Fruit fly (Drosophila melanogaster) whole organism, embryonic: Measurements from ENCODE around the gene CG13309.

Experiments
- Awh ChIP-seq: fragments of 200-800 bp; sonication (Bioruptor generic); IDR thresholded peaks from 2 replicates; pipeline ENCODE4, ENCODE4 v1.3.6; 2022; ENCODE audit warnings: missing biosample characterization, missing genetic modification characterization
- CG10431 ChIP-seq: fragments of 200-800 bp; sonication (Bioruptor generic); optimal IDR thresholded peaks from 3 replicates; lab custom pipeline; 2018; ENCODE audit warnings: missing biosample characterization, mild to moderate bottlenecking, missing genetic modification characterization
- CG11398 ChIP-seq: fragments of 200-800 bp; sonication (Bioruptor generic); optimal IDR thresholded peaks from 2 replicates; lab custom pipeline; 2016; ENCODE audit warnings: missing biosample characterization, missing genetic modification characterization
- CG11504 ChIP-seq: fragments of 200-800 bp; sonication (Bioruptor generic); optimal IDR thresholded peaks from 3 replicates; lab custom pipeline; 2019; ENCODE audit warnings: missing biosample characterization, mild to moderate bottlenecking, missing genetic modification characterization, moderate library complexity
- CG1233 ChIP-seq: fragments of 200-800 bp; sonication (Bioruptor generic); optimal IDR thresholded peaks from 4 replicates; lab custom pipeline; 2018; ENCODE audit warnings: missing biosample characterization, mild to moderate bottlenecking, missing genetic modification characterization
- CG12659 ChIP-seq: fragments of 200-800 bp; sonication (Bioruptor generic); optimal IDR thresholded peaks from 3 replicates; lab custom pipeline; 2017; ENCODE audit warnings: mild to moderate bottlenecking, missing biosample characterization, missing genetic modification reagents, missing genetic modification characterization
- CG14441 ChIP-seq: fragments of 200-800 bp; sonication (Bioruptor generic); IDR thresholded peaks from 2 replicates; pipeline ENCODE4 v1.3.6; 2022; ENCODE audit warnings: missing biosample characterization, missing genetic modification characterization
- CG15011 ChIP-seq: fragments of 200-800 bp; sonication (Bioruptor generic); optimal IDR thresholded peaks from 3 replicates; lab custom pipeline; 2018; ENCODE audit warnings: missing biosample characterization, mild to moderate bottlenecking, missing genetic modification characterization
- CG1529 ChIP-seq: fragments of 200-800 bp; sonication (Bioruptor generic); optimal IDR thresholded peaks from 3 replicates; lab custom pipeline; 2018; ENCODE audit warnings: missing biosample characterization, missing genetic modification characterization
- CG17612 ChIP-seq: fragments of 200-800 bp; sonication (Bioruptor generic); IDR thresholded peaks from 2 replicates; pipeline ENCODE4 v1.3.6; 2022; ENCODE audit warnings: missing biosample characterization, missing genetic modification characterization
- CG18011 ChIP-seq: fragments of 200-800 bp; sonication (Bioruptor generic); optimal IDR thresholded peaks from 2 replicates; lab custom pipeline; 2017; ENCODE audit warnings: missing biosample characterization, missing genetic modification characterization, mild to moderate bottlenecking, moderate library complexity, missing genotype
- CG18619 ChIP-seq: fragments of 200-800 bp; sonication (Bioruptor generic); optimal IDR thresholded peaks from 3 replicates; lab custom pipeline; 2017; ENCODE audit warnings: missing biosample characterization, mild to moderate bottlenecking, missing genetic modification characterization
- CG31224 ChIP-seq: fragments of 200-800 bp; sonication (Bioruptor generic); IDR thresholded peaks from 2 replicates; pipeline ENCODE4 v1.3.6; 2022; ENCODE audit warnings: missing biosample characterization, missing genetic modification characterization
- CG4404 ChIP-seq: fragments of 200-800 bp; sonication (Bioruptor generic); IDR thresholded peaks from 2 replicates; pipeline ENCODE4 v1.3.6; 2022; ENCODE audit warnings: missing biosample characterization, missing genetic modification characterization
- CG7745 ChIP-seq: fragments of 200-800 bp; sonication (Bioruptor generic); optimal IDR thresholded peaks from 2 replicates; lab custom pipeline; 2018; ENCODE audit warnings: missing biosample characterization, mild to moderate bottlenecking, missing genetic modification characterization, moderate library complexity
- CG7928 ChIP-seq: fragments of 200-800 bp; sonication (Bioruptor generic); optimal IDR thresholded peaks from 2 replicates; lab custom pipeline; 2017; ENCODE audit warnings: missing biosample characterization, mild to moderate bottlenecking, missing genetic modification characterization
- CG9727 ChIP-seq: fragments of 200-800 bp; sonication (Bioruptor generic); optimal IDR thresholded peaks from 3 replicates; lab custom pipeline; 2017; ENCODE audit warnings: missing biosample characterization, mild to moderate bottlenecking, missing genetic modification characterization
- CG9797 ChIP-seq: fragments of 200-800 bp; sonication (Bioruptor generic); optimal IDR thresholded peaks from 3 replicates; lab custom pipeline; 2018; ENCODE audit warnings: missing biosample characterization, mild to moderate bottlenecking, missing genetic modification characterization
- CrebB ChIP-seq: fragments of 200-800 bp; sonication (Bioruptor generic); optimal IDR thresholded peaks from 3 replicates; lab custom pipeline; 2018; ENCODE audit warnings: missing biosample characterization, mild to moderate bottlenecking, missing genetic modification characterization
- Dad ChIP-seq: fragments of 200-800 bp; sonication (Bioruptor generic); optimal IDR thresholded peaks from 3 replicates; lab custom pipeline; 2016; ENCODE audit warnings: missing biosample characterization, missing genetic modification characterization
- Dfd ChIP-seq, 2 experiments: fragments of >200 bp; optimal IDR thresholded peaks; 2 replicates each; lab custom pipeline; 2017; ENCODE audit warnings: missing biosample characterization in 2 of 2, missing genetic modification characterization in 2 of 2
- Hand ChIP-seq: fragments of 200-800 bp; sonication (Bioruptor generic); optimal IDR thresholded peaks from 2 replicates; lab custom pipeline; 2017; ENCODE audit warnings: mild to moderate bottlenecking, missing biosample characterization, missing genetic modification reagents, missing genetic modification characterization
- Lim3 ChIP-seq: fragments of 200-800 bp; sonication (Bioruptor generic); IDR thresholded peaks from 2 replicates; pipeline ENCODE4 v1.3.6; 2022; ENCODE audit warnings: missing biosample characterization, missing genetic modification characterization
- Med ChIP-seq: fragments of 200-800 bp; sonication (Bioruptor generic); peaks from one replicate; lab custom pipeline; 2016; ENCODE audit warnings: missing biosample characterization, missing genetic modification characterization, mild to moderate bottlenecking, inconsistent platforms, moderate library complexity
- NK7.1 ChIP-seq: fragments of 200-800 bp; sonication (Bioruptor generic); optimal IDR thresholded peaks from 3 replicates; lab custom pipeline; 2016; ENCODE audit warnings: missing biosample characterization, missing genetic modification characterization
- PHDP ChIP-seq: fragments of 200-800 bp; sonication (Bioruptor generic); optimal IDR thresholded peaks from 3 replicates; lab custom pipeline; 2018; ENCODE audit warnings: missing biosample characterization, mild to moderate bottlenecking, missing genetic modification characterization, moderate library complexity
- Ravus ChIP-seq: fragments of 200-800 bp; sonication (Bioruptor generic); IDR thresholded peaks from 2 replicates; pipeline ENCODE4 v1.3.6; 2022; ENCODE audit warnings: missing biosample characterization, missing genetic modification characterization
- Scr ChIP-seq: fragments of 200-800 bp; sonication (Bioruptor generic); IDR thresholded peaks from 2 replicates; pipeline ENCODE4 v1.3.6; 2022; ENCODE audit warnings: missing biosample characterization, missing genetic modification characterization; ENCODE audit not compliant: partially characterized antibody
- Sin3A ChIP-seq: fragments of >200 bp; optimal IDR thresholded peaks from 2 replicates; lab custom pipeline; 2018
- Sox100B ChIP-seq: fragments of 200-800 bp; sonication (Bioruptor generic); optimal IDR thresholded peaks from 3 replicates; lab custom pipeline; 2018; ENCODE audit warnings: missing biosample characterization, mild to moderate bottlenecking, missing genetic modification characterization
- Ssrp ChIP-seq: fragments of 200-800 bp; sonication (Bioruptor generic); optimal IDR thresholded peaks from 2 replicates; lab custom pipeline; 2018; ENCODE audit warnings: missing biosample characterization, mild to moderate bottlenecking, missing genetic modification characterization, moderate library complexity
- ac ChIP-seq: fragments of 200-800 bp; sonication (Bioruptor generic); optimal IDR thresholded peaks from 3 replicates; lab custom pipeline; 2017; ENCODE audit warnings: missing biosample characterization, mild to moderate bottlenecking, missing genetic modification characterization
- aop ChIP-seq: fragments of 200-800 bp; sonication (Bioruptor generic); IDR thresholded peaks from 2 replicates; pipeline ENCODE4 v1.3.6; 2022; ENCODE audit warnings: missing biosample characterization, missing genetic modification characterization
- ash1 ChIP-seq: fragments of 200-800 bp; sonication (Bioruptor generic); optimal IDR thresholded peaks from 2 replicates; lab custom pipeline; 2018; ENCODE audit warnings: missing biosample characterization, mild to moderate bottlenecking, missing genetic modification characterization
- bigmax ChIP-seq: fragments of 200-800 bp; sonication (Bioruptor generic); optimal IDR thresholded peaks from 2 replicates; lab custom pipeline; 2018; ENCODE audit warnings: missing biosample characterization, mild to moderate bottlenecking, missing genetic modification characterization
- ems ChIP-seq: fragments of 200-800 bp; sonication (Bioruptor generic); optimal IDR thresholded peaks from 3 replicates; lab custom pipeline; 2016; ENCODE audit warnings: missing biosample characterization, missing genetic modification characterization
- eve ChIP-seq, 2 experiments: fragments of >200 bp; optimal IDR thresholded peaks; 2 replicates each; lab custom pipeline; 2017; ENCODE audit warnings: missing biosample characterization in 2 of 2, missing genetic modification characterization in 2 of 2
- eyg ChIP-seq: fragments of 200-800 bp; sonication (Bioruptor generic); optimal IDR thresholded peaks from 3 replicates; lab custom pipeline; 2016; ENCODE audit warnings: missing biosample characterization, missing genetic modification characterization
- her ChIP-seq: fragments of 200-800 bp; sonication (Bioruptor generic); optimal IDR thresholded peaks from 2 replicates; lab custom pipeline; 2016; ENCODE audit warnings: missing biosample characterization, missing genetic modification characterization
- hkb ChIP-seq, 2 experiments: fragments of 200-800 bp in 1 of 2; fragments of >200 bp in 1 of 2; sonication (Bioruptor generic) in 1 of 2; IDR thresholded peaks in 1 of 2; optimal IDR thresholded peaks in 1 of 2; 2 replicates each; pipeline versions ENCODE4 v1.3.6 to Lab custom; 2017 to 2022; ENCODE audit warnings: missing biosample characterization in 1 of 2, missing genetic modification characterization in 1 of 2
- jigr1 ChIP-seq: fragments of 200-800 bp; sonication (Bioruptor generic); IDR thresholded peaks from 3 replicates; pipeline ENCODE4 v1.3.6; 2022; ENCODE audit warnings: missing biosample characterization, missing genetic modification characterization
- klu ChIP-seq: fragments of 200-800 bp; sonication (Bioruptor generic); IDR thresholded peaks from 2 replicates; pipeline ENCODE4 v1.3.6; 2022; ENCODE audit warnings: missing biosample characterization, missing genetic modification characterization
- pho ChIP-seq: fragments of 200-800 bp; sonication (Bioruptor generic); optimal IDR thresholded peaks from 2 replicates; lab custom pipeline; 2016; ENCODE audit warnings: missing biosample characterization, missing genetic modification characterization
- run ChIP-seq: fragments of 200-800 bp; sonication (Bioruptor generic); optimal IDR thresholded peaks from 3 replicates; lab custom pipeline; 2018; ENCODE audit warnings: missing biosample characterization, mild to moderate bottlenecking, missing genetic modification characterization
- shn ChIP-seq: fragments of 200-800 bp; sonication (Bioruptor generic); optimal IDR thresholded peaks from 3 replicates; lab custom pipeline; 2016; ENCODE audit warnings: missing biosample characterization, missing genetic modification characterization
- slou ChIP-seq: fragments of 200-800 bp; sonication (Bioruptor generic); optimal IDR thresholded peaks from 3 replicates; lab custom pipeline; 2016; ENCODE audit warnings: missing biosample characterization, missing genetic modification characterization
- so ChIP-seq: fragments of 200-800 bp; sonication (Bioruptor generic); IDR thresholded peaks from 3 replicates; pipeline ENCODE4 v1.3.6; 2022; ENCODE audit warnings: missing biosample characterization, missing genetic modification characterization
- sr ChIP-seq: fragments of 200-800 bp; sonication (Bioruptor generic); IDR thresholded peaks from 3 replicates; pipeline ENCODE4 v1.3.6; 2022; ENCODE audit warnings: missing biosample characterization, missing genetic modification characterization
- tup ChIP-seq: fragments of 200-800 bp; sonication (Bioruptor generic); optimal IDR thresholded peaks from 2 replicates; lab custom pipeline; 2016; ENCODE audit warnings: missing biosample characterization, mild to moderate bottlenecking, missing genetic modification characterization, moderate library complexity
- z ChIP-seq: fragments of 200-800 bp; sonication (Bioruptor generic); IDR thresholded peaks from 3 replicates; pipeline ENCODE4 v1.3.6; 2022; ENCODE audit warnings: missing biosample characterization, missing genetic modification characterization
- zen ChIP-seq: fragments of 200-800 bp; sonication (Bioruptor generic); optimal IDR thresholded peaks from 3 replicates; lab custom pipeline; 2018; ENCODE audit warnings: missing biosample characterization, mild to moderate bottlenecking, missing genetic modification characterization, moderate library complexity
- zf30C ChIP-seq: fragments of 200-800 bp; sonication (Bioruptor generic); optimal IDR thresholded peaks from 3 replicates; lab custom pipeline; 2018; ENCODE audit warnings: missing biosample characterization, mild to moderate bottlenecking, missing genetic modification characterization

CG13309 gene

dm6 chr3L:8765493-8765892, 44.7 kb upstream of the CG13309 start (continued):
- no peak for TF ChIP-seq CG7928 (GFP tag; lab: Kevin White, UChicago)
- TF ChIP-seq z (GFP tag; lab: Robert Waterston, UW) = no peak
- peak; percentile 42 for TF ChIP-seq Lim3 (GFP tag; lab: Robert Waterston, UW)
- TF ChIP-seq Scr (GFP tag; lab: Robert Waterston, UW) = no peak
- TF ChIP-seq zf30C (GFP tag; lab: Kevin White, UChicago) = peak; percentile 71
- no peak for TF ChIP-seq eve (GFP tag; optimal IDR thresholded peaks at IDR 0.05; lab: Kevin White, UChicago)
- TF ChIP-seq CrebB (tag; lab: Kevin White, UChicago) = no peak
- TF ChIP-seq CG31224 (GFP tag; lab: Robert Waterston, UW) = no peak
- TF ChIP-seq klu (GFP tag; lab: Robert Waterston, UW) = no peak
- TF ChIP-seq CG11504 = peak; percentile 96
- no peak for TF ChIP-seq tup
- no peak for TF ChIP-seq CG9797 (GFP tag; lab: Kevin White, UChicago)
- no peak for TF ChIP-seq CG9727 (GFP tag; lab: Kevin White, UChicago)
- TF ChIP-seq bigmax (GFP tag; lab: Kevin White, UChicago) = no peak
- no peak for TF ChIP-seq Ssrp (tag; lab: Kevin White, UChicago)
- peak; percentile 70 for TF ChIP-seq Awh (GFP tag; lab: Robert Waterston, UW)
- no peak for TF ChIP-seq Dfd (GFP tag; optimal IDR thresholded peaks at IDR 0.05; lab: Kevin White, UChicago)
- TF ChIP-seq Ravus (GFP tag; lab: Robert Waterston, UW) = peak; percentile 6; the same call in 1 of the 2 replicates
- no peak for TF ChIP-seq Sox100B (GFP tag; lab: Kevin White, UChicago)
- no peak for TF ChIP-seq slou
- no peak; the same call in 2 of the 3 replicates for TF ChIP-seq so (GFP tag; lab: Robert Waterston, UW)
- no peak for TF ChIP-seq ems (GFP tag; lab: Kevin White, UChicago)
- TF ChIP-seq CG4404 (GFP tag; lab: Robert Waterston, UW) = no peak
- TF ChIP-seq PHDP (tag; lab: Kevin White, UChicago) = no peak
- TF ChIP-seq CG1233 (GFP tag; lab: Kevin White, UChicago) = peak; percentile 14
- TF ChIP-seq her = no peak
- TF ChIP-seq Dad (GFP tag; lab: Kevin White, UChicago) = no peak
- TF ChIP-seq run = no peak
- no peak for TF ChIP-seq Med (GFP tag; lab: Kevin White, UChicago)
- TF ChIP-seq aop (GFP tag; lab: Robert Waterston, UW) = no peak
- no peak for TF ChIP-seq CG18619 (GFP tag; lab: Kevin White, UChicago)
- no peak for TF ChIP-seq CG10431 (GFP tag; lab: Kevin White, UChicago)
- no peak for TF ChIP-seq shn (GFP tag; lab: Kevin White, UChicago)
- TF ChIP-seq sr (GFP tag; lab: Robert Waterston, UW) = 0 out of 3 replicates have a peak, but pooled peaks have one; percentile 17
- no peak for TF ChIP-seq CG15011 (GFP tag; lab: Kevin White, UChicago)
- TF ChIP-seq zen (tag; lab: Kevin White, UChicago) = no peak
- TF ChIP-seq CG17612 (GFP tag; lab: Robert Waterston, UW) = no peak; the same call in 1 of the 2 replicates
- TF ChIP-seq CG14441 = peak; percentile 42; the same call in 1 of the 2 replicates
- no peak for TF ChIP-seq CG1529 (GFP tag; lab: Kevin White, UChicago)
- TF ChIP-seq jigr1 (GFP tag; lab: Robert Waterston, UW) = peak; percentile 5; the same call in 1 of the 3 replicates
- no peak for TF ChIP-seq Hand (GFP tag; lab: Kevin White, UChicago)
- no peak for TF ChIP-seq pho
- no peak for TF ChIP-seq CG11398 (GFP tag; lab: Kevin White, UChicago)
- no peak for TF ChIP-seq hkb (optimal IDR thresholded peaks at IDR 0.05; lab: Kevin White, UChicago)
- peak; percentile 31 for TF ChIP-seq hkb (GFP tag; IDR thresholded peaks at IDR 0.05; lab: Robert Waterston, UW)
- no peak for TF ChIP-seq NK7.1 (GFP tag; lab: Kevin White, UChicago)
- no peak for TF ChIP-seq ac
- no peak for TF ChIP-seq ash1 (GFP tag; lab: Kevin White, UChicago)
- no peak for TF ChIP-seq CG18011
- TF ChIP-seq CG7745 (tag; lab: Kevin White, UChicago) = no peak
- no peak for TF ChIP-seq Sin3A (lab: Kevin White, UChicago)
- TF ChIP-seq eyg (GFP tag; lab: Kevin White, UChicago) = no peak
- no peak for TF ChIP-seq CG12659
